Fruit fly (Drosophila melanogaster): ENCODE measurements around the gene SAK.

Gene SAK

dm6 chr3L:21533270-21533948 lies 17.7 kb upstream of the SAK start, which contains the start of gene Mkrn1 (continued):
- TF ChIP-seq CG15696 (tag; optimal IDR thresholded peaks at IDR 0.05): no peak
- no peak for TF ChIP-seq CG9932 (GFP tag; IDR thresholded peaks at IDR 0.05)
- no peak for TF ChIP-seq CG1233 (GFP tag; optimal IDR thresholded peaks at IDR 0.05)
- no peak for TF ChIP-seq CG4328 (GFP tag; optimal IDR thresholded peaks at IDR 0.05)
- TF ChIP-seq CG11696 (GFP tag; IDR thresholded peaks at IDR 0.05): no peak
- no peak for TF ChIP-seq CG6272 (GFP tag; IDR thresholded peaks at IDR 0.05)
- no peak for TF ChIP-seq CG6765 (GFP tag; optimal IDR thresholded peaks at IDR 0.05)
- no peak for TF ChIP-seq ttk (GFP tag; IDR thresholded peaks at IDR 0.05)
- no peak for TF ChIP-seq CG10979 (tag; optimal IDR thresholded peaks at IDR 0.05)
- no peak for TF ChIP-seq pb (GFP tag; optimal IDR thresholded peaks at IDR 0.05)
- TF ChIP-seq CG13775 (GFP tag; optimal IDR thresholded peaks at IDR 0.05): no peak
- no peak for TF ChIP-seq Sry-β (GFP tag; optimal IDR thresholded peaks at IDR 0.05)
- TF ChIP-seq bbx (GFP tag; IDR thresholded peaks at IDR 0.05; ENCODE audit: partially characterized antibody): peak; percentile 77
- no peak for TF ChIP-seq lab (GFP tag; optimal IDR thresholded peaks at IDR 0.05)
- no peak for TF ChIP-seq CG6854 (GFP tag; optimal IDR thresholded peaks at IDR 0.05)
- no peak for TF ChIP-seq gsb-n (tag; optimal IDR thresholded peaks at IDR 0.05)
- TF ChIP-seq CG6254 (GFP tag; optimal IDR thresholded peaks at IDR 0.05): no peak
- TF ChIP-seq tin (GFP tag; optimal IDR thresholded peaks at IDR 0.05): no peak
- peak; percentile 35 for TF ChIP-seq CG12659 (GFP tag; optimal IDR thresholded peaks at IDR 0.05)
- peak; percentile 32 for TF ChIP-seq NC2β (GFP tag; optimal IDR thresholded peaks at IDR 0.05)
- no peak for TF ChIP-seq CG12942 (GFP tag; optimal IDR thresholded peaks at IDR 0.05)
- no peak for TF ChIP-seq sug (tag; optimal IDR thresholded peaks at IDR 0.05)
- TF ChIP-seq CG7786 (GFP tag; optimal IDR thresholded peaks at IDR 0.05): no peak
- no peak for TF ChIP-seq Ptx1 (GFP tag; IDR thresholded peaks at IDR 0.05)
- TF ChIP-seq eyg (GFP tag; optimal IDR thresholded peaks at IDR 0.05): no peak
- peak; percentile 84 for TF ChIP-seq Bgb (GFP tag; IDR thresholded peaks at IDR 0.05; ENCODE audit: partially characterized antibody)
- no peak for TF ChIP-seq CG9817 (tag; optimal IDR thresholded peaks at IDR 0.05)
- peak; percentile 33 for TF ChIP-seq nmo (GFP tag; optimal IDR thresholded peaks at IDR 0.05)
- TF ChIP-seq CG17361 (GFP tag; IDR thresholded peaks at IDR 0.05): no peak; the same call in 2 of the 3 replicates
- TF ChIP-seq CG3726 (GFP tag; IDR thresholded peaks at IDR 0.05): no peak
- TF ChIP-seq CG3407 (GFP tag; optimal IDR thresholded peaks at IDR 0.05): no peak
- TF ChIP-seq CG11085 (GFP tag; IDR thresholded peaks at IDR 0.05): no peak
- no peak for TF ChIP-seq az2 (GFP tag; optimal IDR thresholded peaks at IDR 0.05)
- TF ChIP-seq CG1603 (tag; optimal IDR thresholded peaks at IDR 0.05): peak; percentile 94
- no peak for TF ChIP-seq Side (GFP tag; optimal IDR thresholded peaks at IDR 0.05)
- TF ChIP-seq Med (GFP tag): no peak
- no peak for TF ChIP-seq CG11247 (GFP tag; IDR thresholded peaks at IDR 0.05)
- no peak for TF ChIP-seq tup (GFP tag; optimal IDR thresholded peaks at IDR 0.05)
- no peak for TF ChIP-seq Jarid2 (GFP tag; optimal IDR thresholded peaks at IDR 0.05)
- TF ChIP-seq CG14860 (GFP tag; IDR thresholded peaks at IDR 0.05; ENCODE audit: partially characterized antibody): peak; percentile 97
- TF ChIP-seq unc-4 (GFP tag; IDR thresholded peaks at IDR 0.05; ENCODE audit: partially characterized antibody): peak; percentile 41; the same call in 1 of the 2 replicates
- peak; percentile 44 for TF ChIP-seq D19A (tag; optimal IDR thresholded peaks at IDR 0.05)
- TF ChIP-seq Hand (GFP tag; optimal IDR thresholded peaks at IDR 0.05): no peak
- TF ChIP-seq schlank (tag; optimal IDR thresholded peaks at IDR 0.05): no peak
- peak; percentile 12 for TF ChIP-seq CTCF (GFP tag; optimal IDR thresholded peaks at IDR 0.05)
- TF ChIP-seq Gug (GFP tag; IDR thresholded peaks at IDR 0.05): no peak
- peak; percentile 46 for TF ChIP-seq Sry-δ (GFP tag; optimal IDR thresholded peaks at IDR 0.05)
- TF ChIP-seq tio (GFP tag; optimal IDR thresholded peaks at IDR 0.05): no peak
- TF ChIP-seq ato (GFP tag; IDR thresholded peaks at IDR 0.05; ENCODE audit: partially characterized antibody): peak; percentile 79
- no peak for TF ChIP-seq CG12769 (tag; optimal IDR thresholded peaks at IDR 0.05)

All from whole organism, embryonic.